Worm (Caenorhabditis elegans) whole organism, L2 larva: ENCODE measurements around the gene Y66A7A.7.

Experiments
- C34F6.9 ChIP-seq: fragments of 150-350 bp; optimal IDR thresholded peaks from 2 replicates; lab custom pipeline; 2014; ENCODE audit warnings: missing biosample characterization, missing genetic modification characterization
- egl-27 ChIP-seq: sonication (generic microtip); optimal IDR thresholded peaks from 3 replicates; lab custom pipeline; 2017; ENCODE audit warnings: missing biosample characterization, missing genetic modification reagents, missing genetic modification characterization
- mab-5 ChIP-seq: fragments of 150-350 bp; optimal IDR thresholded peaks from 2 replicates; lab custom pipeline; 2014; ENCODE audit warnings: missing biosample characterization, missing genetic modification characterization
- snpc-4 ChIP-seq: fragments of 150-350 bp; optimal IDR thresholded peaks from 2 replicates; lab custom pipeline; 2014; ENCODE audit warnings: missing biosample characterization, missing genetic modification characterization

ce11 chrIII:11650152-11650551 lies 20.9 kb upstream of the Y66A7A.7 start, which contains the start of gene faah-6:
- TF ChIP-seq C34F6.9 (no peak), snpc-4 (tag; lab: Kevin White, UChicago) (no peak), egl-27 (tag; lab: Kevin White, UChicago) (no peak), mab-5 (no peak)
